Worm (Caenorhabditis elegans) whole organism, L4 larva: Measurements from ENCODE around the gene smcl-1.
"Not testable (repeated sequence)": the region's sequence is repeated elsewhere in the genome, so short reads cannot be mapped to it uniquely, and the experiment has no call there.

ENCODE experiments used
- F10B5.3 ChIP-seq: sonication (generic microtip); optimal IDR thresholded peaks from 2 replicates; lab custom pipeline; 2016; ENCODE audit warnings: mild to moderate bottlenecking, missing genetic modification characterization, missing compliant biosample characterization
- F37D6.2 ChIP-seq: sonication (generic microtip); optimal IDR thresholded peaks from 2 replicates; lab custom pipeline; 2016; ENCODE audit warnings: mild to moderate bottlenecking, missing genetic modification characterization, missing compliant biosample characterization
- T20F7.1 ChIP-seq: fragments of 200-800 bp; sonication (Bioruptor generic); optimal IDR thresholded peaks from 2 replicates; lab custom pipeline; 2018; ENCODE audit warnings: mild to moderate bottlenecking, missing genetic modification characterization, missing compliant biosample characterization
- T26A8.4 ChIP-seq: fragments of 200-800 bp; sonication (Bioruptor generic); IDR thresholded peaks from 2 replicates; pipeline ENCODE4 v1.3.6; 2022; ENCODE audit warnings: missing genetic modification characterization, missing compliant biosample characterization
- Y48G9A.11 ChIP-seq: fragments of 200-800 bp; sonication (Bioruptor generic); IDR thresholded peaks from 2 replicates; pipeline ENCODE4 v1.3.6; 2022; ENCODE audit warnings: missing genetic modification reagents, missing genetic modification characterization, missing compliant biosample characterization
- Y5F2A.4 ChIP-seq: fragments of 200-800 bp; sonication (Bioruptor generic); optimal IDR thresholded peaks from 2 replicates; lab custom pipeline; 2018; ENCODE audit warnings: mild to moderate bottlenecking, missing genetic modification characterization, missing compliant biosample characterization
- ZK337.2 ChIP-seq: fragments of 200-800 bp; sonication (Bioruptor generic); IDR thresholded peaks from 2 replicates; pipeline ENCODE4 v1.3.6; 2022; ENCODE audit warnings: missing genetic modification reagents, missing genetic modification characterization, missing compliant biosample characterization
- aha-1 ChIP-seq: fragments of 150-350 bp; peaks from one replicate; lab custom pipeline; 2014; ENCODE audit warnings: missing biosample characterization, missing genetic modification characterization
- aly-2 ChIP-seq: sonication (generic microtip); optimal IDR thresholded peaks from 2 replicates; lab custom pipeline; 2018; ENCODE audit warnings: missing biosample characterization, missing genetic modification characterization
- ama-1 ChIP-seq: fragments of 150-350 bp; optimal IDR thresholded peaks from 2 replicates; lab custom pipeline; 2014; ENCODE audit warnings: inconsistent platforms, mixed read lengths
- arid-1 ChIP-seq: fragments of 200-800 bp; sonication (Bioruptor generic); conservative IDR thresholded peaks from 2 replicates; pipeline ENCODE4 v1.3.6; 2022; ENCODE audit warnings: missing genetic modification reagents, missing genetic modification characterization, missing compliant biosample characterization
- ctbp-1 ChIP-seq: fragments of 200-800 bp; sonication (Bioruptor generic); IDR thresholded peaks from 2 replicates; pipeline ENCODE4 v1.3.6; 2022; ENCODE audit warnings: missing genetic modification reagents, missing genetic modification characterization, missing compliant biosample characterization
- daf-16 ChIP-seq, 3 experiments: sonication (generic microtip); optimal IDR thresholded peaks; 2 replicates each; lab custom pipeline; 2016 to 2017; ENCODE audit warnings: missing genetic modification characterization in 3 of 3, missing genetic modification reagents in 3 of 3, mild to moderate bottlenecking in 2 of 3, missing compliant biosample characterization in 2 of 3, missing biosample characterization in 1 of 3, moderate library complexity in 1 of 3
- daf-8 ChIP-seq: fragments of 200-800 bp; sonication (Bioruptor generic); IDR thresholded peaks from 2 replicates; pipeline ENCODE4 v1.3.6; 2022; ENCODE audit warnings: missing genetic modification characterization, missing compliant biosample characterization
- dmd-6 ChIP-seq: fragments of 200-800 bp; sonication (Bioruptor generic); IDR thresholded peaks from 2 replicates; pipeline ENCODE4 v1.3.6; 2022; ENCODE audit warnings: missing genetic modification reagents, missing genetic modification characterization, missing compliant biosample characterization
- dpl-1 ChIP-seq: fragments of 150-350 bp; optimal IDR thresholded peaks from 2 replicates; lab custom pipeline; 2014; ENCODE audit warnings: missing biosample characterization, missing genetic modification reagents, missing genetic modification characterization
- dve-1 ChIP-seq: sonication (generic microtip); optimal IDR thresholded peaks from 2 replicates; lab custom pipeline; 2017; ENCODE audit warnings: antibody characterized with exemption, mild to moderate bottlenecking, missing genetic modification characterization, missing compliant biosample characterization; ENCODE audit not compliant: insufficient read depth
- egl-43 ChIP-seq: fragments of 200-800 bp; sonication (Bioruptor generic); IDR thresholded peaks from 2 replicates; pipeline ENCODE4 v1.3.6; 2022; ENCODE audit warnings: missing genetic modification reagents, missing genetic modification characterization, missing compliant biosample characterization
- fkh-10 ChIP-seq: fragments of 150-350 bp; optimal IDR thresholded peaks from 2 replicates; lab custom pipeline; 2014; ENCODE audit warnings: missing biosample characterization, missing genetic modification reagents, missing genetic modification characterization
- hlh-11 ChIP-seq: fragments of 200-800 bp; sonication (Bioruptor generic); optimal IDR thresholded peaks from 2 replicates; lab custom pipeline; 2018; ENCODE audit warnings: mild to moderate bottlenecking, missing genetic modification characterization, missing compliant biosample characterization
- hlh-30 ChIP-seq: sonication (generic microtip); optimal IDR thresholded peaks from 2 replicates; lab custom pipeline; 2017; ENCODE audit warnings: antibody characterized with exemption, mild to moderate bottlenecking, missing genetic modification characterization, missing compliant biosample characterization; ENCODE audit not compliant: insufficient read depth
- hmg-1.1 ChIP-seq: fragments of 200-800 bp; sonication (Bioruptor generic); IDR thresholded peaks from 2 replicates; pipeline ENCODE4 v1.3.6; 2022; ENCODE audit warnings: missing genetic modification reagents, missing genetic modification characterization, missing compliant biosample characterization
- lin-13 ChIP-seq: fragments of 150-350 bp; optimal IDR thresholded peaks from 2 replicates; lab custom pipeline; 2014; ENCODE audit warnings: missing biosample characterization, missing genetic modification reagents, missing genetic modification characterization
- lin-38 ChIP-seq: fragments of 200-800 bp; sonication (Bioruptor generic); IDR thresholded peaks from 2 replicates; pipeline ENCODE4 v1.3.6; 2022; ENCODE audit warnings: missing genetic modification reagents, missing genetic modification characterization, missing compliant biosample characterization
- lsy-2 ChIP-seq, 2 experiments: fragments of 150-350 bp in 1 of 2; sonication (generic microtip) in 1 of 2; optimal IDR thresholded peaks; 2 replicates each; lab custom pipeline; 2014 to 2017; ENCODE audit warnings: missing biosample characterization in 2 of 2, missing genetic modification characterization in 2 of 2
- mdl-1 ChIP-seq, 2 experiments: fragments of 150-350 bp in 1 of 2; sonication (generic microtip) in 1 of 2; optimal IDR thresholded peaks; 2 replicates each; lab custom pipeline; 2014 to 2017; ENCODE audit warnings: missing biosample characterization in 2 of 2, missing genetic modification characterization in 2 of 2
- mep-1 ChIP-seq: fragments of 150-350 bp; sonication (generic microtip); optimal IDR thresholded peaks from 3 replicates; lab custom pipeline; 2014; ENCODE audit warnings: missing biosample characterization, missing genetic modification characterization
- mxl-3 ChIP-seq: fragments of 200-800 bp; sonication (Bioruptor generic); optimal IDR thresholded peaks from 2 replicates; lab custom pipeline; 2018; ENCODE audit warnings: mild to moderate bottlenecking, missing genetic modification characterization, missing compliant biosample characterization
- nhr-102 ChIP-seq: sonication (generic microtip); optimal IDR thresholded peaks from 2 replicates; lab custom pipeline; 2016; ENCODE audit warnings: mild to moderate bottlenecking, missing genetic modification characterization, moderate library complexity, missing compliant biosample characterization
- nhr-237 ChIP-seq: sonication (generic microtip); optimal IDR thresholded peaks from 2 replicates; lab custom pipeline; 2017; ENCODE audit warnings: missing biosample characterization, missing genetic modification characterization
- nhr-25 ChIP-seq: sonication (generic microtip); optimal IDR thresholded peaks from 2 replicates; lab custom pipeline; 2017; ENCODE audit warnings: missing genetic modification characterization, mild to moderate bottlenecking, missing compliant biosample characterization, antibody characterized with exemption, moderate library complexity, borderline replicate concordance; ENCODE audit not compliant: insufficient read depth
- nhr-28 ChIP-seq: fragments of 150-350 bp; optimal IDR thresholded peaks from 2 replicates; lab custom pipeline; 2014; ENCODE audit warnings: missing biosample characterization, missing genetic modification characterization
- nhr-48 ChIP-seq: sonication (generic microtip); optimal IDR thresholded peaks from 2 replicates; lab custom pipeline; 2016; ENCODE audit warnings: mild to moderate bottlenecking, missing genetic modification characterization, missing compliant biosample characterization
- nhr-6 ChIP-seq: fragments of 150-350 bp; optimal IDR thresholded peaks from 2 replicates; lab custom pipeline; 2014; ENCODE audit warnings: missing biosample characterization, missing genetic modification characterization
- nhr-77 ChIP-seq: fragments of 150-350 bp; optimal IDR thresholded peaks from 2 replicates; lab custom pipeline; 2014; ENCODE audit warnings: missing biosample characterization, missing genetic modification characterization
- pha-4 ChIP-seq, 2 experiments: fragments of 150-350 bp in 1 of 2; fragments of 200-800 bp in 1 of 2; sonication (Bioruptor generic) in 1 of 2; IDR thresholded peaks in 1 of 2; optimal IDR thresholded peaks in 1 of 2; 2 replicates each; pipeline versions ENCODE4 v1.3.6 to Lab custom; 2014 to 2022; ENCODE audit warnings: missing genetic modification characterization in 2 of 2, missing genetic modification reagents in 2 of 2, missing biosample characterization in 1 of 2, missing compliant biosample characterization in 1 of 2
- pqm-1 ChIP-seq: sonication (generic microtip); optimal IDR thresholded peaks from 2 replicates; lab custom pipeline; 2017; ENCODE audit warnings: missing biosample characterization, missing genetic modification characterization
- rbr-2 ChIP-seq: sonication (generic microtip); optimal IDR thresholded peaks from 2 replicates; lab custom pipeline; 2016; ENCODE audit warnings: missing genotype, missing genetic modification characterization, missing compliant biosample characterization
- sdz-12 ChIP-seq: fragments of 200-800 bp; sonication (Bioruptor generic); optimal IDR thresholded peaks from 2 replicates; lab custom pipeline; 2018; ENCODE audit warnings: mild to moderate bottlenecking, missing genetic modification characterization, missing compliant biosample characterization
- set-16 ChIP-seq: fragments of 200-800 bp; sonication (Bioruptor generic); IDR thresholded peaks from 2 replicates; pipeline ENCODE4 v1.3.6; 2022; ENCODE audit warnings: missing genetic modification reagents, missing genetic modification characterization, missing compliant biosample characterization
- snpc-1.2 ChIP-seq: fragments of 200-800 bp; sonication (Bioruptor generic); IDR thresholded peaks from 2 replicates; pipeline ENCODE4 v1.3.6; 2022; ENCODE audit warnings: missing genetic modification reagents, missing genetic modification characterization, missing compliant biosample characterization
- spr-3 ChIP-seq: fragments of 200-800 bp; sonication (Bioruptor generic); optimal IDR thresholded peaks from 2 replicates; lab custom pipeline; 2018; ENCODE audit warnings: mild to moderate bottlenecking, missing genetic modification characterization, missing compliant biosample characterization
- unc-130 ChIP-seq: sonication (generic microtip); optimal IDR thresholded peaks from 2 replicates; lab custom pipeline; 2016; ENCODE audit warnings: missing genetic modification reagents, missing genetic modification characterization, missing compliant biosample characterization
- unc-62 ChIP-seq, 3 experiments: fragments of 150-350 bp in 1 of 3; sonication (generic microtip); optimal IDR thresholded peaks in 2 of 3; peaks in 1 of 3; 1 replicate in 1 of 3; 2 replicates in 2 of 3; lab custom pipeline; 2014 to 2017; ENCODE audit warnings: missing biosample characterization in 3 of 3, missing genetic modification characterization in 3 of 3, missing genetic modification reagents in 3 of 3, missing genotype in 1 of 3
- zfp-2 ChIP-seq: sonication (generic microtip); optimal IDR thresholded peaks from 2 replicates; lab custom pipeline; 2016; ENCODE audit warnings: mild to moderate bottlenecking, missing genetic modification characterization, missing compliant biosample characterization
- ztf-11 ChIP-seq: fragments of 150-350 bp; optimal IDR thresholded peaks from 2 replicates; lab custom pipeline; 2014; ENCODE audit warnings: missing biosample characterization, missing genetic modification characterization

Gene smcl-1

ce11 chrX:11693092-11693491 lies at the start of gene smcl-1:
TSS of gene smcl-1 (plus strand) at chrX:11693464.
- TF ChIP-seq pha-4 (GFP tag; IDR thresholded peaks at IDR 0.05; lab: Robert Waterston, UW): no peak
- peak; percentile 63 for TF ChIP-seq pha-4 (tag; optimal IDR thresholded peaks at IDR 0.05; lab: Kevin White, UChicago)
- no peak for TF ChIP-seq hlh-30 (tag; lab: Kevin White, UChicago)
- peak; percentile 72 for TF ChIP-seq mxl-3 (GFP tag; lab: Kevin White, UChicago)
- 0 out of 2 replicates have a peak, but pooled peaks have one; percentile 30 for TF ChIP-seq ZK337.2 (GFP tag; lab: Robert Waterston, UW)
- TF ChIP-seq dmd-6 (GFP tag; lab: Robert Waterston, UW): 0 out of 2 replicates have a peak, but pooled peaks have one; percentile 33
- no peak for TF ChIP-seq nhr-77 (tag; lab: Kevin White, UChicago)
- TF ChIP-seq aha-1 (tag; lab: Kevin White, UChicago): peak; percentile 80
- TF ChIP-seq rbr-2 (tag; lab: Kevin White, UChicago): no peak
- no peak for TF ChIP-seq pqm-1 (tag; lab: Kevin White, UChicago)
- TF ChIP-seq lin-13: no peak
- no peak for TF ChIP-seq aly-2
- no peak for TF ChIP-seq snpc-1.2 (GFP tag; lab: Robert Waterston, UW)
- TF ChIP-seq unc-130 (GFP tag; lab: Kevin White, UChicago): no peak
- no peak for TF ChIP-seq zfp-2 (tag; lab: Kevin White, UChicago)
- no peak for TF ChIP-seq ama-1 (lab: Kevin White, UChicago)
- no peak for TF ChIP-seq ztf-11
- TF ChIP-seq hmg-1.1 (GFP tag; lab: Robert Waterston, UW): peak; percentile 55; the same call in 1 of the 2 replicates
- peak; percentile 23 for TF ChIP-seq dpl-1 (GFP tag; lab: Kevin White, UChicago)
- TF ChIP-seq hlh-11: peak; percentile 36
- TF ChIP-seq T20F7.1 (GFP tag; lab: Kevin White, UChicago): no peak
- TF ChIP-seq set-16 (GFP tag; lab: Robert Waterston, UW): no peak
- no peak for TF ChIP-seq Y48G9A.11
- TF ChIP-seq arid-1 (GFP tag; lab: Robert Waterston, UW): no peak
- TF ChIP-seq daf-8 (GFP tag; lab: Robert Waterston, UW): no peak
- peak; percentile 56 for TF ChIP-seq nhr-28 (tag; lab: Kevin White, UChicago)
- TF ChIP-seq lin-38 (GFP tag; lab: Robert Waterston, UW): no peak
- peak in 1 of 2 experiments; percentile 24 for TF ChIP-seq mdl-1 (tag; optimal IDR thresholded peaks at IDR 0.05; lab: Kevin White, UChicago)

ce11 chrX:11643767-11644235 lies 49.5 kb upstream of the smcl-1 start, which contains the start of gene sto-4:
TSS of gene sto-4 (plus strand) at chrX:11644126.
- peak; percentile 77 for TF ChIP-seq mep-1 (tag; lab: Kevin White, UChicago)
- peak; percentile 58 for TF ChIP-seq nhr-6 (tag; lab: Kevin White, UChicago)
- TF ChIP-seq mxl-3 (GFP tag; lab: Kevin White, UChicago): peak; percentile 68
- peak in 1 of 2 experiments; percentile 28 for TF ChIP-seq lsy-2 (tag; optimal IDR thresholded peaks at IDR 0.05; lab: Kevin White, UChicago)
- peak; percentile 17 for TF ChIP-seq nhr-48 (tag; lab: Kevin White, UChicago)
- TF ChIP-seq nhr-25 (tag; lab: Kevin White, UChicago): peak; percentile 89
- TF ChIP-seq zfp-2 (tag; lab: Kevin White, UChicago): peak; percentile 39
- peak; percentile 52 for TF ChIP-seq sdz-12 (GFP tag; lab: Kevin White, UChicago)
- TF ChIP-seq Y5F2A.4 (GFP tag; lab: Kevin White, UChicago): peak; percentile 57
- peak; percentile 7 for TF ChIP-seq nhr-28 (tag; lab: Kevin White, UChicago)
- TF ChIP-seq daf-16 (GFP tag; optimal IDR thresholded peaks at IDR 0.05; lab: Kevin White, UChicago): peak in 1 of 2 experiments; percentile 77
- TF ChIP-seq daf-16, unc-62 (tag; optimal IDR thresholded peaks at IDR 0.05; lab: Kevin White, UChicago): not testable (repeated sequence)
- TF ChIP-seq egl-43 (GFP tag; lab: Robert Waterston, UW): peak; percentile 41; the same call in 1 of the 2 replicates
- TF ChIP-seq T20F7.1 (GFP tag; lab: Kevin White, UChicago): peak; percentile 64
- peak; percentile 67 for TF ChIP-seq hmg-1.1 (GFP tag; lab: Robert Waterston, UW)
- TF ChIP-seq fkh-10 (GFP tag; lab: Kevin White, UChicago): peak; percentile 22
- peak in 1 of 2 experiments; percentile 15 for TF ChIP-seq unc-62 (GFP tag; optimal IDR thresholded peaks at IDR 0.05 in 1 of 2; lab: Kevin White, UChicago)
- peak; percentile 91 for TF ChIP-seq ctbp-1
- peak; percentile 51 for TF ChIP-seq F10B5.3 (tag; lab: Kevin White, UChicago)
- TF ChIP-seq T26A8.4 (GFP tag; lab: Robert Waterston, UW): peak; percentile 49
- peak; percentile 76 for TF ChIP-seq spr-3 (GFP tag; lab: Kevin White, UChicago)
- peak; percentile 63 for TF ChIP-seq nhr-102
- TF ChIP-seq nhr-237 (tag; lab: Kevin White, UChicago): peak; percentile 9
- peak; percentile 83 for TF ChIP-seq dve-1 (tag; lab: Kevin White, UChicago)
- TF ChIP-seq rbr-2 (tag; lab: Kevin White, UChicago): peak; percentile 90
- TF ChIP-seq hlh-30 (tag; lab: Kevin White, UChicago): peak; percentile 67
- TF ChIP-seq lin-13: peak; percentile 22
- TF ChIP-seq aha-1 (tag; lab: Kevin White, UChicago): peak; percentile 80
- TF ChIP-seq F37D6.2 (tag; lab: Kevin White, UChicago): peak; percentile 76
